Fruit fly (Drosophila melanogaster): ENCODE results near the gene CG1275.

Gene CG1275

dm6 chr3L:2265692-2266444, 8.6 kb upstream of the CG1275 start, which contains the start of the genes ecd and CG13806 (continued):
- TF ChIP-seq HLH54F (GFP tag; optimal IDR thresholded peaks at IDR 0.05) = peak; percentile 30
- no peak for TF ChIP-seq CG5953 (GFP tag; IDR thresholded peaks at IDR 0.05)
- no peak for TF ChIP-seq p53 (GFP tag; optimal IDR thresholded peaks at IDR 0.05)
- TF ChIP-seq Ets97D (GFP tag; optimal IDR thresholded peaks at IDR 0.05) = peak; percentile 39
- peak; percentile 35; the same call in 1 of the 2 replicates for TF ChIP-seq ranshi (GFP tag; IDR thresholded peaks at IDR 0.05)
- no peak for TF ChIP-seq CG15269 (tag; optimal IDR thresholded peaks at IDR 0.05)
- peak; percentile 85 for TF ChIP-seq MESR4 (GFP tag; optimal IDR thresholded peaks at IDR 0.05)
- peak; percentile 76 for TF ChIP-seq hkb (optimal IDR thresholded peaks at IDR 0.05)
- TF ChIP-seq hkb (GFP tag; IDR thresholded peaks at IDR 0.05) = no peak
- TF ChIP-seq Dip3 (GFP tag; optimal IDR thresholded peaks at IDR 0.05) = no peak
- TF ChIP-seq eve (GFP tag; optimal IDR thresholded peaks at IDR 0.05) = no peak
- TF ChIP-seq ac (GFP tag; optimal IDR thresholded peaks at IDR 0.05) = no peak
- TF ChIP-seq trem (tag; optimal IDR thresholded peaks at IDR 0.05) = peak; percentile 51
- peak; percentile 97 for TF ChIP-seq knrl (GFP tag; IDR thresholded peaks at IDR 0.05; ENCODE audit: partially characterized antibody)
- no peak for TF ChIP-seq tgo (GFP tag; IDR thresholded peaks at IDR 0.05)
- TF ChIP-seq CG14441 (GFP tag; IDR thresholded peaks at IDR 0.05) = 0 out of 2 replicates have a peak, but pooled peaks have one; percentile 45
- peak; percentile 75 for TF ChIP-seq CG32532 (GFP tag; IDR thresholded peaks at IDR 0.05)
- TF ChIP-seq da (GFP tag; optimal IDR thresholded peaks at IDR 0.05) = no peak
- TF ChIP-seq CG12391 (tag; optimal IDR thresholded peaks at IDR 0.05) = peak; percentile 35
- TF ChIP-seq CG18599 (GFP tag; optimal IDR thresholded peaks at IDR 0.05) = no peak
- no peak for TF ChIP-seq CG15696 (tag; optimal IDR thresholded peaks at IDR 0.05)
- TF ChIP-seq CG7839 (tag; optimal IDR thresholded peaks at IDR 0.05) = peak; percentile 40
- TF ChIP-seq Lhr (GFP tag; optimal IDR thresholded peaks at IDR 0.05) = peak; percentile 81
- TF ChIP-seq maf-S (GFP tag; optimal IDR thresholded peaks at IDR 0.05) = peak; percentile 53
- peak; percentile 23 for TF ChIP-seq pum (GFP tag; optimal IDR thresholded peaks at IDR 0.05)
- peak; percentile 77 for TF ChIP-seq pita (GFP tag; optimal IDR thresholded peaks at IDR 0.05)
- peak; percentile 79 for TF ChIP-seq slbo (GFP tag; IDR thresholded peaks at IDR 0.05)
- peak; percentile 86 for TF ChIP-seq Med (GFP tag)
- TF ChIP-seq Max (GFP tag; optimal IDR thresholded peaks at IDR 0.05) = no peak
- TF ChIP-seq ATbp (GFP tag; optimal IDR thresholded peaks at IDR 0.05) = no peak
- TF ChIP-seq pfk (GFP tag; optimal IDR thresholded peaks at IDR 0.05) = no peak
- peak; percentile 65 for TF ChIP-seq CG13624 (GFP tag; optimal IDR thresholded peaks at IDR 0.05)
- TF ChIP-seq cas (GFP tag; IDR thresholded peaks at IDR 0.05) = no peak; the same call in 1 of the 2 replicates
- peak in 1 of 2 experiments; percentile 3 for TF ChIP-seq Pdp1 (GFP tag; optimal IDR thresholded peaks at IDR 0.05)
- peak; percentile 91 for TF ChIP-seq Scr (GFP tag; IDR thresholded peaks at IDR 0.05; ENCODE audit: partially characterized antibody)
- peak; percentile 11 for TF ChIP-seq psq (GFP tag; optimal IDR thresholded peaks at IDR 0.05)
- peak; percentile 93 for TF ChIP-seq Ets65A (GFP tag)
- peak; percentile 90 for TF ChIP-seq Dll (GFP tag; IDR thresholded peaks at IDR 0.05; ENCODE audit: partially characterized antibody)
- peak; percentile 3 for TF ChIP-seq dmrt11E (tag; optimal IDR thresholded peaks at IDR 0.05)
- TF ChIP-seq sob (GFP tag; IDR thresholded peaks at IDR 0.05) = peak; percentile 71
- peak; percentile 83 for TF ChIP-seq CG33213 (GFP tag; optimal IDR thresholded peaks at IDR 0.05)
- peak; percentile 51; the same call in 1 of the 2 replicates for TF ChIP-seq CG11247 (GFP tag; IDR thresholded peaks at IDR 0.05)
- peak; percentile 74 for TF ChIP-seq phol (tag; optimal IDR thresholded peaks at IDR 0.05)
- peak; percentile 14 for TF ChIP-seq CG31365 (tag; optimal IDR thresholded peaks at IDR 0.05)
- TF ChIP-seq Lpt (GFP tag; optimal IDR thresholded peaks at IDR 0.05) = no peak
- TF ChIP-seq z (GFP tag; IDR thresholded peaks at IDR 0.05) = no peak
- TF ChIP-seq jigr1 (GFP tag; IDR thresholded peaks at IDR 0.05) = no peak
- TF ChIP-seq run (tag; optimal IDR thresholded peaks at IDR 0.05) = no peak
- peak; percentile 95 for TF ChIP-seq MBD-R2 (GFP tag; IDR thresholded peaks at IDR 0.05)
- TF ChIP-seq eyg (GFP tag; optimal IDR thresholded peaks at IDR 0.05) = no peak
